Fruit fly (Drosophila melanogaster): Measurements from ENCODE around the gene Mulk.

- TF ChIP-seq psq (optimal IDR thresholded peaks at IDR 0.05), result no peak
- TF ChIP-seq ttk (optimal IDR thresholded peaks at IDR 0.05), result no peak
- TF ChIP-seq Myc (optimal IDR thresholded peaks at IDR 0.05), result no peak
- TF ChIP-seq h (optimal IDR thresholded peaks at IDR 0.05), result no peak
- TF ChIP-seq Sin3A (optimal IDR thresholded peaks at IDR 0.05), result no peak
- TF ChIP-seq insv (optimal IDR thresholded peaks at IDR 0.05), result no peak
Observed at dm6 chr2L:10232827-10233226, 37.0 kb upstream of the Mulk start.

Measured in Kc167 (cell line).